Worm (Caenorhabditis elegans): ENCODE data around the gene irld-22.

ce11 chrV:3941860-3942259 is 41.9 kb upstream of the irld-22 start, which contains the start of gene cyp-35B2:
- TF ChIP-seq ces-1 (GFP tag; optimal IDR thresholded peaks at IDR 0.05) (no peak), lin-13 (GFP tag; optimal IDR thresholded peaks at IDR 0.05) (no peak), isw-1 (GFP tag; IDR thresholded peaks at IDR 0.05) (no peak), ama-1 (optimal IDR thresholded peaks at IDR 0.05) (no peak), C04F5.9 (tag; optimal IDR thresholded peaks at IDR 0.05) (no peak)
